Fruit fly (Drosophila melanogaster) whole organism, embryonic: ENCODE measurements around the gene Tg.

Source experiments
- Atf6 ChIP-seq: fragments of 200-800 bp; sonication (Bioruptor generic); IDR thresholded peaks from 2 replicates; pipeline ENCODE4 v1.3.6; 2022; ENCODE audit warnings: missing biosample characterization, missing genetic modification characterization
- CG11560 ChIP-seq: fragments of 200-800 bp; sonication (Bioruptor generic); IDR thresholded peaks from 3 replicates; pipeline ENCODE4 v1.3.6; 2022; ENCODE audit warnings: missing biosample characterization, missing genetic modification characterization
- CG11723 ChIP-seq: fragments of 200-800 bp; sonication (Bioruptor generic); optimal IDR thresholded peaks from 2 replicates; lab custom pipeline; 2017; ENCODE audit warnings: missing biosample characterization, mild to moderate bottlenecking, missing genetic modification characterization
- CG13123 ChIP-seq: fragments of 200-800 bp; sonication (Bioruptor generic); optimal IDR thresholded peaks from 2 replicates; lab custom pipeline; 2016; ENCODE audit warnings: missing biosample characterization, missing genetic modification characterization
- CG13287 ChIP-seq: fragments of 200-800 bp; sonication (Bioruptor generic); IDR thresholded peaks from 2 replicates; pipeline ENCODE4 v1.3.6; 2022; ENCODE audit warnings: missing biosample characterization, missing genetic modification characterization; ENCODE audit not compliant: partially characterized antibody
- CG13894 ChIP-seq: fragments of 200-800 bp; sonication (Bioruptor generic); optimal IDR thresholded peaks from 3 replicates; lab custom pipeline; 2018; ENCODE audit warnings: missing biosample characterization, mild to moderate bottlenecking, missing genetic modification characterization, moderate library complexity
- CG14050 ChIP-seq: fragments of 200-800 bp; sonication (Bioruptor generic); IDR thresholded peaks from 3 replicates; pipeline ENCODE4 v1.3.6; 2022; ENCODE audit warnings: missing biosample characterization, missing genetic modification characterization
- CG14860 ChIP-seq: fragments of 200-800 bp; sonication (Bioruptor generic); IDR thresholded peaks from 3 replicates; pipeline ENCODE4 v1.3.6; 2022; ENCODE audit warnings: missing biosample characterization, missing genetic modification characterization; ENCODE audit not compliant: partially characterized antibody
- CG17361 ChIP-seq: fragments of 200-800 bp; sonication (Bioruptor generic); IDR thresholded peaks from 3 replicates; pipeline ENCODE4 v1.3.6; 2022; ENCODE audit warnings: missing biosample characterization, missing genetic modification characterization
- CG17385 ChIP-seq: fragments of 200-800 bp; sonication (Bioruptor generic); optimal IDR thresholded peaks from 3 replicates; lab custom pipeline; 2018; ENCODE audit warnings: missing biosample characterization, mild to moderate bottlenecking, missing genetic modification characterization
- CG1792 ChIP-seq: fragments of 200-800 bp; sonication (Bioruptor generic); optimal IDR thresholded peaks from 2 replicates; lab custom pipeline; 2016; ENCODE audit warnings: missing biosample characterization, missing genetic modification characterization
- CG2120 ChIP-seq: fragments of 200-800 bp; sonication (Bioruptor generic); optimal IDR thresholded peaks from 3 replicates; lab custom pipeline; 2016; ENCODE audit warnings: missing biosample characterization, missing genetic modification characterization
- CG2202 ChIP-seq: fragments of 200-800 bp; sonication (Bioruptor generic); optimal IDR thresholded peaks from 2 replicates; lab custom pipeline; 2018; ENCODE audit warnings: missing biosample characterization, mild to moderate bottlenecking, missing genetic modification characterization
- CG2889 ChIP-seq: fragments of 200-800 bp; sonication (Bioruptor generic); IDR thresholded peaks from 3 replicates; pipeline ENCODE4 v1.3.6; 2022; ENCODE audit warnings: missing biosample characterization, missing genetic modification characterization
- CG3838 ChIP-seq: fragments of 200-800 bp; sonication (Bioruptor generic); optimal IDR thresholded peaks from 3 replicates; lab custom pipeline; 2016; ENCODE audit warnings: missing biosample characterization, missing genetic modification characterization
- CG7786 ChIP-seq: fragments of 200-800 bp; sonication (Bioruptor generic); optimal IDR thresholded peaks from 2 replicates; lab custom pipeline; 2016; ENCODE audit warnings: missing biosample characterization, missing genetic modification characterization
- CG7987 ChIP-seq: fragments of 200-800 bp; sonication (Bioruptor generic); optimal IDR thresholded peaks from 2 replicates; lab custom pipeline; 2018; ENCODE audit warnings: missing biosample characterization, mild to moderate bottlenecking, missing genetic modification characterization, moderate library complexity
- CG8944 ChIP-seq: fragments of 200-800 bp; sonication (Bioruptor generic); optimal IDR thresholded peaks from 3 replicates; lab custom pipeline; 2016; ENCODE audit warnings: missing biosample characterization, missing genetic modification characterization
- Dek ChIP-seq: fragments of 200-800 bp; sonication (Bioruptor generic); optimal IDR thresholded peaks from 3 replicates; lab custom pipeline; 2019; ENCODE audit warnings: missing biosample characterization, mild to moderate bottlenecking, missing genetic modification characterization, moderate library complexity
- Dfd ChIP-seq, 2 experiments: fragments of >200 bp; optimal IDR thresholded peaks; 2 replicates each; lab custom pipeline; 2017; ENCODE audit warnings: missing biosample characterization in 2 of 2, missing genetic modification characterization in 2 of 2
- Gug ChIP-seq: fragments of 200-800 bp; sonication (Bioruptor generic); IDR thresholded peaks from 4 replicates; pipeline ENCODE4 v1.3.6; 2022; ENCODE audit warnings: missing biosample characterization, missing genetic modification characterization
- Lim3 ChIP-seq: fragments of 200-800 bp; sonication (Bioruptor generic); IDR thresholded peaks from 2 replicates; pipeline ENCODE4 v1.3.6; 2022; ENCODE audit warnings: missing biosample characterization, missing genetic modification characterization
- NC2α ChIP-seq: fragments of 200-800 bp; sonication (Bioruptor generic); optimal IDR thresholded peaks from 2 replicates; lab custom pipeline; 2016; ENCODE audit warnings: missing biosample characterization, missing genetic modification characterization
- Nf-YA ChIP-seq: fragments of 200-800 bp; sonication (Bioruptor generic); IDR thresholded peaks from 2 replicates; pipeline ENCODE4 v1.3.6; 2022; ENCODE audit warnings: missing biosample characterization, missing genetic modification characterization
- Pdp1 ChIP-seq, 2 experiments: fragments of 200-800 bp; sonication (Bioruptor generic); optimal IDR thresholded peaks; 3 replicates each; lab custom pipeline; 2016; ENCODE audit warnings: missing biosample characterization in 2 of 2, missing genetic modification characterization in 2 of 2, mild to moderate bottlenecking in 1 of 2, moderate library complexity in 1 of 2
- Usf ChIP-seq: fragments of 200-800 bp; sonication (Bioruptor generic); optimal IDR thresholded peaks from 2 replicates; lab custom pipeline; 2017; ENCODE audit warnings: missing genotype, missing biosample characterization, missing genetic modification characterization
- Xbp1 ChIP-seq: fragments of 200-800 bp; sonication (Bioruptor generic); optimal IDR thresholded peaks from 3 replicates; lab custom pipeline; 2016; ENCODE audit warnings: missing biosample characterization, mild to moderate bottlenecking, missing genetic modification characterization
- Xrp1 ChIP-seq: fragments of 200-800 bp; sonication (Bioruptor generic); IDR thresholded peaks from 2 replicates; pipeline ENCODE4 v1.3.6; 2022; ENCODE audit warnings: missing biosample characterization, missing genetic modification characterization
- caup ChIP-seq: fragments of 200-800 bp; sonication (Bioruptor generic); optimal IDR thresholded peaks from 3 replicates; lab custom pipeline; 2017; ENCODE audit warnings: missing biosample characterization, mild to moderate bottlenecking, missing genetic modification characterization, moderate library complexity; ENCODE audit not compliant: severe bottlenecking
- chm ChIP-seq: fragments of 200-800 bp; sonication (Bioruptor generic); IDR thresholded peaks from 2 replicates; pipeline ENCODE4 v1.3.6; 2022; ENCODE audit warnings: missing biosample characterization, missing genetic modification characterization
- corto ChIP-seq: fragments of 200-800 bp; sonication (Bioruptor generic); optimal IDR thresholded peaks from 2 replicates; lab custom pipeline; 2016; ENCODE audit warnings: missing biosample characterization, mild to moderate bottlenecking, missing genetic modification characterization, moderate library complexity
- dimm ChIP-seq: fragments of 200-800 bp; sonication (Bioruptor generic); IDR thresholded peaks from 2 replicates; pipeline ENCODE4 v1.3.6; 2022; ENCODE audit warnings: missing biosample characterization, missing genetic modification characterization
- dmrt99B ChIP-seq: fragments of 200-800 bp; sonication (Bioruptor generic); optimal IDR thresholded peaks from 2 replicates; lab custom pipeline; 2018; ENCODE audit warnings: missing biosample characterization, mild to moderate bottlenecking, missing genetic modification characterization, moderate library complexity
- dysf ChIP-seq: fragments of 200-800 bp; sonication (Bioruptor generic); IDR thresholded peaks from 3 replicates; pipeline ENCODE4 v1.3.6; 2022; ENCODE audit warnings: missing biosample characterization, missing genetic modification characterization
- exex ChIP-seq: fragments of 200-800 bp; sonication (Bioruptor generic); optimal IDR thresholded peaks from 4 replicates; lab custom pipeline; 2018; ENCODE audit warnings: missing biosample characterization, mild to moderate bottlenecking, missing genetic modification characterization, moderate library complexity
- gro ChIP-seq: fragments of 200-800 bp; sonication (Bioruptor generic); optimal IDR thresholded peaks from 2 replicates; lab custom pipeline; 2016; ENCODE audit warnings: missing biosample characterization, missing genetic modification characterization
- gt ChIP-seq: fragments of 200-800 bp; sonication (Bioruptor generic); IDR thresholded peaks from 2 replicates; pipeline ENCODE4 v1.3.6; 2022; ENCODE audit warnings: missing biosample characterization, missing genetic modification characterization
- insv ChIP-seq, 2 experiments: fragments of 200-800 bp; sonication (Bioruptor generic); optimal IDR thresholded peaks; 3 replicates each; lab custom pipeline; 2016 to 2018; ENCODE audit warnings: missing biosample characterization in 2 of 2, missing genetic modification characterization in 2 of 2
- klu ChIP-seq: fragments of 200-800 bp; sonication (Bioruptor generic); IDR thresholded peaks from 2 replicates; pipeline ENCODE4 v1.3.6; 2022; ENCODE audit warnings: missing biosample characterization, missing genetic modification characterization
- lov ChIP-seq, 2 experiments: fragments of 200-800 bp in 1 of 2; fragments of >200 bp in 1 of 2; sonication (Bioruptor generic) in 1 of 2; IDR thresholded peaks in 1 of 2; optimal IDR thresholded peaks in 1 of 2; 2 replicates in 1 of 2; 3 replicates in 1 of 2; pipeline versions ENCODE4 v1.3.6 to Lab custom; 2017 to 2022; ENCODE audit warnings: missing biosample characterization in 1 of 2, missing genetic modification characterization in 1 of 2
- prd ChIP-seq, 3 experiments: fragments of >200 bp in 2 of 3; fragments of 200-800 bp in 1 of 3; sonication (Bioruptor generic) in 1 of 3; optimal IDR thresholded peaks in 2 of 3; IDR thresholded peaks in 1 of 3; 2 replicates in 2 of 3; 3 replicates in 1 of 3; pipeline versions ENCODE4 v1.3.6 to Lab custom; 2017 to 2022; ENCODE audit warnings: missing biosample characterization in 1 of 3, missing genetic modification characterization in 1 of 3
- pros ChIP-seq: fragments of 200-800 bp; sonication (Bioruptor generic); optimal IDR thresholded peaks from 3 replicates; lab custom pipeline; 2019; ENCODE audit warnings: missing biosample characterization, mild to moderate bottlenecking, missing genetic modification characterization, moderate library complexity
- slbo ChIP-seq: fragments of 200-800 bp; sonication (Bioruptor generic); IDR thresholded peaks from 2 replicates; pipeline ENCODE4 v1.3.6; 2022; ENCODE audit warnings: missing biosample characterization, missing genetic modification characterization
- stwl ChIP-seq: fragments of 200-800 bp; sonication (Bioruptor generic); optimal IDR thresholded peaks from 3 replicates; lab custom pipeline; 2018; ENCODE audit warnings: missing biosample characterization, mild to moderate bottlenecking, missing genetic modification characterization, moderate library complexity
- tin ChIP-seq: fragments of 200-800 bp; sonication (Bioruptor generic); optimal IDR thresholded peaks from 3 replicates; lab custom pipeline; 2016; ENCODE audit warnings: missing biosample characterization, missing genetic modification characterization
- tll ChIP-seq, 2 experiments: fragments of 200-800 bp in 1 of 2; fragments of >200 bp in 1 of 2; sonication (Bioruptor generic) in 1 of 2; optimal IDR thresholded peaks; 2 replicates each; lab custom pipeline; 2017 to 2019; ENCODE audit warnings: missing biosample characterization in 2 of 2, missing genetic modification characterization in 2 of 2, mild to moderate bottlenecking in 1 of 2, moderate library complexity in 1 of 2
- ttk ChIP-seq: fragments of 200-800 bp; sonication (Bioruptor generic); IDR thresholded peaks from 2 replicates; pipeline ENCODE4 v2.1.2; 2022; ENCODE audit warnings: missing biosample characterization, missing genetic modification characterization
- tup ChIP-seq: fragments of 200-800 bp; sonication (Bioruptor generic); optimal IDR thresholded peaks from 2 replicates; lab custom pipeline; 2016; ENCODE audit warnings: missing biosample characterization, mild to moderate bottlenecking, missing genetic modification characterization, moderate library complexity
- usp ChIP-seq: fragments of >200 bp; optimal IDR thresholded peaks from 2 replicates; lab custom pipeline; 2017; ENCODE audit warnings: missing biosample characterization, missing genetic modification characterization
- vnd ChIP-seq: fragments of 200-800 bp; sonication (Bioruptor generic); IDR thresholded peaks from 3 replicates; pipeline ENCODE4 v1.3.6; 2022; ENCODE audit warnings: missing biosample characterization, missing genetic modification characterization; ENCODE audit not compliant: partially characterized antibody

Gene Tg

dm6 chr2L:7998655-7999054 lies 12.6 kb upstream of the Tg start, which contains the start of gene Sirup (continued):
- TF ChIP-seq tup (GFP tag; lab: Kevin White, UChicago) (no peak), tin (GFP tag; lab: Kevin White, UChicago) (no peak), gt (GFP tag; lab: Robert Waterston, UW) (no peak), CG11723 (GFP tag; lab: Kevin White, UChicago) (no peak), CG11560 (tag; lab: Robert Waterston, UW) (peak; percentile 70; the same call in 2 of the 3 replicates), CG14860 (GFP tag; lab: Robert Waterston, UW) (no peak), CG14050 (GFP tag; lab: Robert Waterston, UW) (no peak; the same call in 2 of the 3 replicates), CG1792 (GFP tag; lab: Kevin White, UChicago) (no peak), CG2202 (tag; lab: Kevin White, UChicago) (no peak), CG2889 (GFP tag; lab: Robert Waterston, UW) (no peak), tll (GFP tag; optimal IDR thresholded peaks at IDR 0.05; lab: Kevin White, UChicago) (no peak), Usf (GFP tag; lab: Kevin White, UChicago) (no peak), corto (GFP tag; lab: Kevin White, UChicago) (no peak), Xrp1 (GFP tag; lab: Robert Waterston, UW) (no peak), gro (GFP tag; lab: Kevin White, UChicago) (peak; percentile 21), CG13287 (peak; percentile 59), CG3838 (GFP tag; lab: Kevin White, UChicago) (peak; percentile 43), slbo (GFP tag; lab: Robert Waterston, UW) (0 out of 2 replicates have a peak, but pooled peaks have one; percentile 37), Gug (GFP tag; lab: Robert Waterston, UW) (no peak), CG2120 (no peak), insv (GFP tag; optimal IDR thresholded peaks at IDR 0.05; lab: Kevin White, UChicago) (peak in 1 of 2 experiments; percentile 19), vnd (GFP tag; lab: Robert Waterston, UW) (no peak), CG7987 (GFP tag; lab: Kevin White, UChicago) (no peak), pros (GFP tag; lab: Kevin White, UChicago) (no peak), dmrt99B (no peak), dimm (GFP tag; lab: Robert Waterston, UW) (no peak), lov (optimal IDR thresholded peaks at IDR 0.05; lab: Kevin White, UChicago) (no peak), lov (GFP tag; IDR thresholded peaks at IDR 0.05; lab: Robert Waterston, UW) (no peak), exex (tag; lab: Kevin White, UChicago) (no peak), CG7786 (GFP tag; lab: Kevin White, UChicago) (no peak), Pdp1 (GFP tag; optimal IDR thresholded peaks at IDR 0.05; lab: Kevin White, UChicago) (peak in 1 of 2 experiments; percentile 74), prd (optimal IDR thresholded peaks at IDR 0.05; lab: Kevin White, UChicago) (no peak), prd (GFP tag; IDR thresholded peaks at IDR 0.05; lab: Robert Waterston, UW) (peak; percentile 19; the same call in 1 of the 3 replicates), stwl (tag; lab: Kevin White, UChicago) (peak; percentile 63), CG17361 (GFP tag; lab: Robert Waterston, UW) (no peak), Lim3 (GFP tag; lab: Robert Waterston, UW) (no peak), usp (GFP tag; lab: Kevin White, UChicago) (no peak), Xbp1 (GFP tag; lab: Kevin White, UChicago) (no peak), Atf6 (GFP tag; lab: Robert Waterston, UW) (no peak), Dfd (GFP tag; optimal IDR thresholded peaks at IDR 0.05; lab: Kevin White, UChicago) (no peak), NC2α (GFP tag; lab: Kevin White, UChicago) (peak; percentile 15), dysf (GFP tag; lab: Robert Waterston, UW) (no peak), chm (no peak), ttk (GFP tag; lab: Robert Waterston, UW) (no peak), klu (no peak), Nf-YA (GFP tag; lab: Robert Waterston, UW) (no peak), CG13894 (tag; lab: Kevin White, UChicago) (peak; percentile 35), caup (no peak), CG13123 (GFP tag; lab: Kevin White, UChicago) (no peak), CG17385 (GFP tag; lab: Kevin White, UChicago) (no peak), Dek (peak; percentile 27), CG8944 (no peak)
